Worm (Caenorhabditis elegans): ENCODE results near the gene clp-2.

DNA sequence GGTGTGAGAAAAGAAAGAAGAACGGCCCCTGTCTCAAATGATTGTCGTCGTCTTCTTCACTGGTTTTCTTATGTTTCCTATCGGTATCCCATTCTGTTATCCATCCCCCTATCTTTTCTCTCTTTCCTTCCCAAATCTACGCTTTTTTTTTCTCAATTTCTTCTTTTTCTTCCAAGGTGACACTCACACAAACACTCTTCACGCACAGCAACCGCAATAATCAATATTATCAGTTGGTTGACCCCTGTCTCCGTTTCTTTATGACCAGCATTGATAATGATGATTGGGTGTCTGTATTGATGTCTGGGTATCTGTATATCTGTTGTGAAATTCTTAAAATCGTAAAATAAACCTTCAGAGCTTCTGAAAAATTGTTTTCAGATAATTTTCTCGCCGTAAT is 37.0 kb upstream of the clp-2 start:
- TF ChIP-seq lin-39 (tag; optimal IDR thresholded peaks at IDR 0.05) = peak; percentile 8
- TF ChIP-seq ama-1 (optimal IDR thresholded peaks at IDR 0.05) = no peak
- TF ChIP-seq pqm-1 (tag; optimal IDR thresholded peaks at IDR 0.05) = no peak

Measured in whole organism, L3 larva.